Fruit fly (Drosophila melanogaster): ENCODE data around the gene raskol.
A peak's percentile ranks its signal among the peaks of the same experiment; 100 is the strongest.

The raskol gene

dm6 chrX:17751658-17752057 lies 41.7 kb downstream of the raskol start (continued):
- TF ChIP-seq gcm2 (GFP tag; optimal IDR thresholded peaks at IDR 0.05) = no peak
- TF ChIP-seq Lim3 (GFP tag; IDR thresholded peaks at IDR 0.05) = no peak
- 0 out of 2 replicates have a peak, but pooled peaks have one; percentile 16 for TF ChIP-seq CG10959 (GFP tag; IDR thresholded peaks at IDR 0.05)
- peak; percentile 30 for TF ChIP-seq phol (tag; optimal IDR thresholded peaks at IDR 0.05)
- peak; percentile 26; the same call in 1 of the 2 replicates for TF ChIP-seq CG10366 (GFP tag; IDR thresholded peaks at IDR 0.05)
- TF ChIP-seq pzg (GFP tag; optimal IDR thresholded peaks at IDR 0.05) = no peak
- peak; percentile 45 for TF ChIP-seq p53 (GFP tag; optimal IDR thresholded peaks at IDR 0.05)
- TF ChIP-seq sug (tag; optimal IDR thresholded peaks at IDR 0.05) = peak; percentile 42
- TF ChIP-seq CG17829 (tag; optimal IDR thresholded peaks at IDR 0.05) = peak; percentile 72
- peak; percentile 50 for TF ChIP-seq Nf-YC (tag; optimal IDR thresholded peaks at IDR 0.05)
- peak; percentile 26 to 67 for TF ChIP-seq chif (GFP tag; optimal IDR thresholded peaks at IDR 0.05)
- no peak for TF ChIP-seq CG4854 (GFP tag; optimal IDR thresholded peaks at IDR 0.05)
- TF ChIP-seq H2.0 (GFP tag; IDR thresholded peaks at IDR 0.05) = peak; percentile 39; the same call in 1 of the 2 replicates
- TF ChIP-seq Abd-B (GFP tag; optimal IDR thresholded peaks at IDR 0.05) = peak; percentile 74
- TF ChIP-seq CG11504 (tag; optimal IDR thresholded peaks at IDR 0.05) = peak; percentile 48
- no peak; the same call in 2 of the 3 replicates for TF ChIP-seq Opbp (GFP tag; IDR thresholded peaks at IDR 0.05; ENCODE audit: partially characterized antibody)
- peak; percentile 19 for TF ChIP-seq Jarid2 (GFP tag; optimal IDR thresholded peaks at IDR 0.05)
- TF ChIP-seq NfI (GFP tag; optimal IDR thresholded peaks at IDR 0.05) = peak; percentile 27
- TF ChIP-seq Lpt (GFP tag; optimal IDR thresholded peaks at IDR 0.05) = no peak
- TF ChIP-seq dysf (GFP tag; IDR thresholded peaks at IDR 0.05) = peak; percentile 60; the same call in 2 of the 3 replicates
- TF ChIP-seq pan (optimal IDR thresholded peaks at IDR 0.05) = no peak
- TF ChIP-seq pan (GFP tag; optimal IDR thresholded peaks at IDR 0.05 in 1 of 2, IDR thresholded peaks at IDR 0.05 in 1 of 2) = peak in 1 of 2 experiments; percentile 21
- TF ChIP-seq Med (GFP tag) = peak; percentile 94
- TF ChIP-seq Hsf (GFP tag; optimal IDR thresholded peaks at IDR 0.05) = peak; percentile 67
- no peak for TF ChIP-seq CG7987 (GFP tag; optimal IDR thresholded peaks at IDR 0.05)
- TF ChIP-seq CG6683 (GFP tag; optimal IDR thresholded peaks at IDR 0.05) = no peak
- peak; percentile 65 for TF ChIP-seq Hmr (GFP tag; optimal IDR thresholded peaks at IDR 0.05)
- peak; percentile 42 for TF ChIP-seq CG8089 (GFP tag; optimal IDR thresholded peaks at IDR 0.05)
- TF ChIP-seq maf-S (GFP tag; optimal IDR thresholded peaks at IDR 0.05) = peak; percentile 48
- TF ChIP-seq jumu (GFP tag; optimal IDR thresholded peaks at IDR 0.05) = peak; percentile 21
- TF ChIP-seq CG30403 (GFP tag; optimal IDR thresholded peaks at IDR 0.05) = peak; percentile 65
- peak; percentile 25 for TF ChIP-seq CHES-1-like (GFP tag; optimal IDR thresholded peaks at IDR 0.05)
- TF ChIP-seq Dip2 (GFP tag; IDR thresholded peaks at IDR 0.05) = peak; percentile 99
- TF ChIP-seq CG2120 (GFP tag; optimal IDR thresholded peaks at IDR 0.05) = peak; percentile 63
- peak; percentile 24; the same call in 1 of the 2 replicates for TF ChIP-seq CG9215 (GFP tag; IDR thresholded peaks at IDR 0.05)
- no peak for TF ChIP-seq chm (GFP tag; IDR thresholded peaks at IDR 0.05)
- TF ChIP-seq Spps (tag; optimal IDR thresholded peaks at IDR 0.05) = no peak
- TF ChIP-seq sens (GFP tag) = peak; percentile 3
- no peak for TF ChIP-seq otp (GFP tag; IDR thresholded peaks at IDR 0.05)
- peak; percentile 9 for TF ChIP-seq Oli (tag; optimal IDR thresholded peaks at IDR 0.05)
- peak; percentile 79 for TF ChIP-seq CG8478 (optimal IDR thresholded peaks at IDR 0.05)
- peak; percentile 53 for TF ChIP-seq pho (GFP tag; optimal IDR thresholded peaks at IDR 0.05)
- TF ChIP-seq Meics (GFP tag; optimal IDR thresholded peaks at IDR 0.05) = peak; percentile 6
- TF ChIP-seq CG5953 (GFP tag; IDR thresholded peaks at IDR 0.05) = 0 out of 2 replicates have a peak, but pooled peaks have one; percentile 14
- TF ChIP-seq dmrt11E (tag; optimal IDR thresholded peaks at IDR 0.05) = peak; percentile 28
- TF ChIP-seq CG3163 (GFP tag; optimal IDR thresholded peaks at IDR 0.05) = peak; percentile 46
- peak in 1 of 2 experiments; percentile 0 for TF ChIP-seq bsh (GFP tag; optimal IDR thresholded peaks at IDR 0.05)
- TF ChIP-seq Ets65A (GFP tag) = peak; percentile 95
- TF ChIP-seq CG1792 (GFP tag; optimal IDR thresholded peaks at IDR 0.05) = peak; percentile 18
- peak in 1 of 3 experiments; percentile 17 for TF ChIP-seq lola (GFP tag; optimal IDR thresholded peaks at IDR 0.05)
- peak; percentile 40 for TF ChIP-seq chn (GFP tag; optimal IDR thresholded peaks at IDR 0.05)
